Worm (Caenorhabditis elegans) whole organism, L3 larva: ENCODE data around the gene sdz-15.

Experiments used
- egl-27 ChIP-seq: sonication (generic microtip); optimal IDR thresholded peaks from 4 replicates; lab custom pipeline; 2017; ENCODE audit warnings: missing biosample characterization, missing genetic modification reagents, missing genetic modification characterization
- elt-2 ChIP-seq: sonication (generic microtip); optimal IDR thresholded peaks from 2 replicates; lab custom pipeline; 2016; ENCODE audit warnings: missing genetic modification reagents, mild to moderate bottlenecking, missing genetic modification characterization, missing compliant biosample characterization
- elt-3 ChIP-seq, 3 experiments: fragments of 150-350 bp in 1 of 3; sonication (generic microtip) in 2 of 3; optimal IDR thresholded peaks; 2 replicates in 2 of 3; 4 replicates in 1 of 3; lab custom pipeline; 2014 to 2017; ENCODE audit warnings: missing biosample characterization in 3 of 3, missing genetic modification characterization in 3 of 3
- fkh-10 ChIP-seq: sonication (generic microtip); optimal IDR thresholded peaks from 2 replicates; lab custom pipeline; 2017; ENCODE audit warnings: missing biosample characterization, missing genetic modification reagents, missing genetic modification characterization
- mdl-1 ChIP-seq: fragments of 150-350 bp; optimal IDR thresholded peaks from 2 replicates; lab custom pipeline; 2014; ENCODE audit warnings: missing biosample characterization, missing genetic modification characterization
- nhr-12 ChIP-seq: fragments of 150-350 bp; optimal IDR thresholded peaks from 2 replicates; lab custom pipeline; 2014; ENCODE audit warnings: missing biosample characterization, missing genetic modification characterization
- nhr-237 ChIP-seq: fragments of 150-350 bp; optimal IDR thresholded peaks from 2 replicates; lab custom pipeline; 2014; ENCODE audit warnings: missing biosample characterization, missing genetic modification characterization
- pqm-1 ChIP-seq: fragments of 150-350 bp; optimal IDR thresholded peaks from 2 replicates; lab custom pipeline; 2017; ENCODE audit warnings: missing biosample characterization, missing genetic modification characterization, inconsistent platforms
- sea-2 ChIP-seq: fragments of 150-350 bp; sonication (generic microtip); optimal IDR thresholded peaks from 4 replicates; lab custom pipeline; 2014; ENCODE audit warnings: missing biosample characterization, missing genetic modification reagents, missing genetic modification characterization
- skn-1 ChIP-seq: fragments of 150-350 bp; optimal IDR thresholded peaks from 2 replicates; lab custom pipeline; 2014; ENCODE audit warnings: missing biosample characterization, missing genetic modification characterization

ce11 chrIII:6488916-6489315, 9.4 kb upstream of the sdz-15 start:
- TF ChIP-seq nhr-237 (tag; lab: Kevin White, UChicago): no peak
- no peak for TF ChIP-seq egl-27 (tag; lab: Kevin White, UChicago)
- peak; percentile 13 for TF ChIP-seq elt-2 (tag; lab: Kevin White, UChicago)
- no peak for TF ChIP-seq fkh-10
- TF ChIP-seq sea-2: no peak
- TF ChIP-seq pqm-1: no peak
- peak; percentile 98 for TF ChIP-seq skn-1 (tag; lab: Kevin White, UChicago)
- no peak for TF ChIP-seq nhr-12
- no peak for TF ChIP-seq mdl-1
- TF ChIP-seq elt-3 (tag; optimal IDR thresholded peaks at IDR 0.05; lab: Kevin White, UChicago): no peak
